Worm (Caenorhabditis elegans): ENCODE data around the gene Y32G9A.3.
A peak's percentile ranks its signal among the peaks of the same experiment; 100 is the strongest.

The Y32G9A.3 gene

DNA sequence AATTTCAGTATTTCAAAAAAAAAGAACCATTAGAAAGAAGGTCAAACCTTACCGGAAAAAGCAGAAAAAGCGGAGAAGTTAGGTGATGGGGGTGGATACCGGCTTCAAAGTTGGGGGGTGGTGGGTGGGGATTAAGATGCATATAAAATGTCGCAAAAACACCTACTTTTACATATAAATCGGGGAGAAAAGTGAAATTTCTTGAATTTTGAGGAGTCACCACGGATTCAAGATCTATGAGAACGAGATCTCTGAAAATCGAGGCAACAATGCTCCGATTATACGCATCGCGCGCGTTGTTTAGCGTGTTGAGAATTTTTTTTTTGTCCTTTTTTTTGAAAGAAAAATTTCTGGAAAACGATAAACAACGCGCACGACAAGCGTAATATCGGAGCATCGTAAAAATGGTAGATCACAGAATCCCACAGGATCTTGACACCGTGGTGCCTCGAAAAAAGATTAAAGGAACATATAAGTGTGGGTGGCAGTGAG lies 35.7 kb upstream of the Y32G9A.3 start:
- no peak for TF ChIP-seq cnd-1 (tag; optimal IDR thresholded peaks at IDR 0.05)
- TF ChIP-seq nhr-2 (tag; optimal IDR thresholded peaks at IDR 0.05): peak; percentile 1
- TF ChIP-seq sptf-1 (tag; optimal IDR thresholded peaks at IDR 0.05): peak; percentile 73
- peak; percentile 59 for TF ChIP-seq mls-2 (tag; optimal IDR thresholded peaks at IDR 0.05)
- peak; percentile 49 for TF ChIP-seq ceh-83 (GFP tag; optimal IDR thresholded peaks at IDR 0.05)
- TF ChIP-seq snpc-4 (tag; optimal IDR thresholded peaks at IDR 0.05): no peak
- peak; percentile 29 for TF ChIP-seq bed-3 (GFP tag; optimal IDR thresholded peaks at IDR 0.05)
- peak; percentile 25 for TF ChIP-seq sem-2 (GFP tag; optimal IDR thresholded peaks at IDR 0.05)

DNA sequence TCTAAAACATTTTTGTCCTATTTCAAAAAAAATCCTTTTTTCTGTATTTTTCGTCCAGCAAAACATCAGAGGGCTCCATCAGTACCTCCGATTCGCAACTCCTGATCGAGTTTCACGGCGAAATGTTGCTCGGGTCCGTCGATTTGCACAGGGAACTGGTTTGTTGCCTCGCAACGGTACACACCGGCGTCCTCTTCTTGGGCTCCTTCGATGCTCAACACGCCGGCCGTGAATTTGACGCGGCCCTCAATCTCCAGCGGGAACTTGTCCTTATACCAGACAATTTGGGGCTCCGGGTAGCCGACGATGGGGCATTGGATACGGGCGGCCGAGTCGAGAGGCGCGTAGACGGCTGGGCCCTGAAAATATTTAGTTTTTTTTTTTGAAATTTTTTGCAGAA lies 33.2 kb upstream of the Y32G9A.3 start:
- TF ChIP-seq zip-8 (tag; optimal IDR thresholded peaks at IDR 0.05) (no peak), sptf-1 (tag; optimal IDR thresholded peaks at IDR 0.05) (no peak), snpc-4 (tag; optimal IDR thresholded peaks at IDR 0.05) (no peak), ham-2 (GFP tag; optimal IDR thresholded peaks at IDR 0.05) (no peak), sem-2 (GFP tag; optimal IDR thresholded peaks at IDR 0.05) (no peak), nhr-76 (tag; optimal IDR thresholded peaks at IDR 0.05) (no peak), blmp-1 (tag; optimal IDR thresholded peaks at IDR 0.05) (no peak), lin-13 (tag; optimal IDR thresholded peaks at IDR 0.05) (no peak), unc-62 (GFP tag; optimal IDR thresholded peaks at IDR 0.05) (no peak), cnd-1 (tag; optimal IDR thresholded peaks at IDR 0.05) (no peak), ceh-43 (GFP tag; optimal IDR thresholded peaks at IDR 0.05) (no peak), lin-32 (GFP tag; optimal IDR thresholded peaks at IDR 0.05) (no peak), elt-1 (tag; optimal IDR thresholded peaks at IDR 0.05; ENCODE audit: borderline replicate concordance, insufficient read depth) (no peak), elt-3 (tag; optimal IDR thresholded peaks at IDR 0.05) (no peak)

DNA sequence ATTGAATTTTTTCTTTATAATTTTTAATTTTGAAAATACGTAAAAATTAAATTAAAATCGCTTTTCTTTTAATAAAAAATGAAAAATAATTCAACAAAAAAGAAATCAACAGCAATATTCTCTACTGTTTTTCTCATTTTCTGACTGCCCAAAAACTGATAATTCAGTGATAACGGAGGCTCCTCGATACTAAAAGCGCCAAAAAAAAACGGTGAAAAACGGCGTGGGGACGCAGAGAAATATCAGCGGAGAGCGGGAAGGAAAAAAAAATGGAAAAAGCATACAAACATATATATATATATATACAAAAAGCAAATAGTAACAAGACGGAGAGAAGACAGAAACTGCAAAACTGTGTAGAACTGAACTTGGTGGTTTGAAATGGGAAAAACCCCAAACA lies 28.1 kb upstream of the Y32G9A.3 start:
- TF ChIP-seq blmp-1 (tag; optimal IDR thresholded peaks at IDR 0.05) (no peak), hlh-1 (tag; optimal IDR thresholded peaks at IDR 0.05) (no peak), ceh-39 (tag; optimal IDR thresholded peaks at IDR 0.05) (no peak), sptf-1 (tag; optimal IDR thresholded peaks at IDR 0.05) (no peak), snpc-4 (tag; optimal IDR thresholded peaks at IDR 0.05) (no peak), M03D4.4 (tag; optimal IDR thresholded peaks at IDR 0.05) (no peak), drap-1 (GFP tag; optimal IDR thresholded peaks at IDR 0.05) (no peak), ces-1 (GFP tag; optimal IDR thresholded peaks at IDR 0.05) (no peak), ceh-43 (GFP tag; optimal IDR thresholded peaks at IDR 0.05) (no peak), cnd-1 (tag; optimal IDR thresholded peaks at IDR 0.05) (no peak), lin-32 (GFP tag; optimal IDR thresholded peaks at IDR 0.05) (no peak), nhr-2 (tag; optimal IDR thresholded peaks at IDR 0.05) (no peak), ztf-11 (tag; optimal IDR thresholded peaks at IDR 0.05) (no peak), sem-2 (GFP tag; optimal IDR thresholded peaks at IDR 0.05) (no peak), pha-4 (tag; optimal IDR thresholded peaks at IDR 0.05) (no peak), ceh-83 (GFP tag; optimal IDR thresholded peaks at IDR 0.05) (no peak)

DNA sequence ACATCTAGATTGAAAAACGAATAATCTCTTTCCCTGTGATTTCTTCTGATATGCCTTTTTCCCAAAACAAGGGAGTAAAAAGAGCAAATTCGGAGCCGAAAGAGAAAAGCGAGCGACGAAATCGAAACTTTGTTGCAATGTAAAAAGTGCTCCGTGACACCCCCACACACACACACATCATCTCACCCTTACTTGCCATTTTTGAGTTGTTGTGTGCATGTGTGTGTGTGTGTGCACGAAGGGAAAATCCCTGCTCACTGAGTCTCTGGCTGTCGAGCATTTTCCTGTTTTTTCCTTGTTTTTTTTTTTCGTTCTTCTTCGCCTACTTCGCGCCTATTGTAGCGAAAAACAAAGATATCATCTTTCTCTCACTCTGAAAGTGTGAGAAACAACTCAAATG lies 24.2 kb upstream of the Y32G9A.3 start:
- TF ChIP-seq pha-4 (tag; optimal IDR thresholded peaks at IDR 0.05) (no peak), snpc-4 (tag; optimal IDR thresholded peaks at IDR 0.05) (no peak)

DNA sequence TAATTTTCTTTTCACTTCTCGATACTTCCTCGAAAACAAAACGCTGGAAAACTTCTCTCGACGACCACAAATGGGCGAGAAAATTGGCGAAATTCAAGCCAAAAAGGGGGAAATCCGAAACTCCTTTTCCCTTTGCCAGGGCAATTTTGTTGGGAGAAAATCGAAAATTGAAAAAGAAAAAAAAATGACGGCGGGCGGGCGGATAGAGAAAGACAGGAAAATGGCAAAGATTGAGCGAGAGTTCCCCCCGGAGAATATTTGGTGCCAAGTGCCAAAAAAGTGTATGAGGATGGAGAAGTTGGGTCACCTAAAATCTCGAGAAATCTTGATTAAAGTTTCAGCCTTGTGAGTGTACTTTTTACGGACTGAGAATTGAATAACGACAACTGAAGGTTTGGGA lies 22.9 kb upstream of the Y32G9A.3 start:
- no peak for TF ChIP-seq zip-8 (tag; optimal IDR thresholded peaks at IDR 0.05)
- TF ChIP-seq nhr-12 (tag; optimal IDR thresholded peaks at IDR 0.05): no peak
- TF ChIP-seq unc-62 (GFP tag; optimal IDR thresholded peaks at IDR 0.05): no peak
- no peak for TF ChIP-seq sem-2 (GFP tag; optimal IDR thresholded peaks at IDR 0.05)
- TF ChIP-seq ham-2 (GFP tag; optimal IDR thresholded peaks at IDR 0.05): no peak
- no peak for TF ChIP-seq M03D4.4 (tag; optimal IDR thresholded peaks at IDR 0.05)
- TF ChIP-seq nhr-28 (tag; optimal IDR thresholded peaks at IDR 0.05): no peak
- TF ChIP-seq ces-1 (GFP tag; optimal IDR thresholded peaks at IDR 0.05): no peak
- TF ChIP-seq lin-32 (GFP tag; optimal IDR thresholded peaks at IDR 0.05): no peak
- no peak for TF ChIP-seq mab-5 (tag; optimal IDR thresholded peaks at IDR 0.05)
- TF ChIP-seq nhr-237 (tag; optimal IDR thresholded peaks at IDR 0.05): no peak
- no peak for TF ChIP-seq bed-3 (GFP tag; optimal IDR thresholded peaks at IDR 0.05)
- no peak for TF ChIP-seq ceh-83 (GFP tag; optimal IDR thresholded peaks at IDR 0.05)
- TF ChIP-seq snpc-4 (tag; optimal IDR thresholded peaks at IDR 0.05): no peak
- no peak for TF ChIP-seq ceh-39 (tag; optimal IDR thresholded peaks at IDR 0.05)
- no peak for TF ChIP-seq cnd-1 (tag; optimal IDR thresholded peaks at IDR 0.05)

DNA sequence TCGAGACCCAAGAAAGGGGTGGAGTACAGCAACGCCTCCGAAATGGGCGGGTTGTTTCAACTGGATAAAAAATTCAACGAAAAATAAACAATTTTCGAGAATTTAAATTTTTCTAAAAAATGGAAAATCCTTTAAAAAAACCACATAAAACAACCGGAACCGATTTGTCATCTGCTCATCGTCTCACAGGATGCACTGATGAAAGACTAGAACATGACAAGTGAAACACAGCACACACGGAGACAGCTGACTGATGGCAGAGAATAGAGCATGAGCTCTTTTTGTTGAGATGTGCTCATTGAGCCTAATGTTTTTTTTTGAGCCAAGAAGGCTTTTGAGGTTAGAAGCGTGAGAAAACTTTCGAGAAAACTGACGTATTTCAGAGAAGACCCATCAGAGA lies 21.2 kb upstream of the Y32G9A.3 start:
- TF ChIP-seq hlh-1 (tag; optimal IDR thresholded peaks at IDR 0.05): peak; percentile 48
- TF ChIP-seq zip-8 (tag; optimal IDR thresholded peaks at IDR 0.05): no peak

All from whole organism, mixed stage, embryonic.